Worm (Caenorhabditis elegans) whole organism, young adult: ENCODE results near the gene srv-2.

ENCODE experiments used
- B0019.2 ChIP-seq: fragments of 200-800 bp; sonication (Bioruptor generic); conservative IDR thresholded peaks from 2 replicates; pipeline ENCODE4 v1.3.6; 2022; ENCODE audit warnings: missing genetic modification reagents, missing genetic modification characterization, missing compliant biosample characterization
- B0035.1 ChIP-seq: sonication (generic microtip); optimal IDR thresholded peaks from 2 replicates; lab custom pipeline; 2016; ENCODE audit warnings: missing genetic modification characterization, mild to moderate bottlenecking, missing compliant biosample characterization, missing genotype, missing genetic modification reagents
- B0336.3 ChIP-seq: fragments of 200-800 bp; sonication (Bioruptor generic); IDR thresholded peaks from 2 replicates; pipeline ENCODE4 v1.3.6; 2022; ENCODE audit warnings: missing genetic modification characterization, missing compliant biosample characterization
- C06A6.2 ChIP-seq: fragments of 200-800 bp; sonication (Bioruptor generic); conservative IDR thresholded peaks from 2 replicates; pipeline ENCODE4 v1.3.6; 2022; ENCODE audit warnings: missing genetic modification characterization, missing compliant biosample characterization
- F22D6.2 ChIP-seq: sonication (generic microtip); optimal IDR thresholded peaks from 2 replicates; lab custom pipeline; 2016; ENCODE audit warnings: mild to moderate bottlenecking, missing genetic modification characterization, missing compliant biosample characterization
- F23B12.7 ChIP-seq: sonication (generic microtip); optimal IDR thresholded peaks from 2 replicates; lab custom pipeline; 2017; ENCODE audit warnings: missing genetic modification characterization, mild to moderate bottlenecking, missing compliant biosample characterization, antibody characterized with exemption, moderate library complexity; ENCODE audit not compliant: insufficient read depth
- F33H1.4 ChIP-seq: fragments of 200-800 bp; sonication (Bioruptor generic); IDR thresholded peaks from 2 replicates; pipeline ENCODE4 v1.3.6; 2022; ENCODE audit warnings: missing genetic modification reagents, missing genetic modification characterization, missing compliant biosample characterization
- F49E8.2 ChIP-seq: sonication (generic microtip); optimal IDR thresholded peaks from 3 replicates; lab custom pipeline; 2017; ENCODE audit warnings: missing genetic modification characterization, mild to moderate bottlenecking, missing compliant biosample characterization, antibody characterized with exemption, moderate library complexity; ENCODE audit not compliant: insufficient read depth
- F57C9.4 ChIP-seq: sonication (generic microtip); optimal IDR thresholded peaks from 2 replicates; lab custom pipeline; 2017; ENCODE audit warnings: mild to moderate bottlenecking, missing genetic modification characterization, missing compliant biosample characterization
- Y53F4B.3 ChIP-seq: fragments of 200-800 bp; sonication (Bioruptor generic); IDR thresholded peaks from 2 replicates; pipeline ENCODE4 v1.3.6; 2022; ENCODE audit warnings: missing genetic modification reagents, missing genetic modification characterization, missing compliant biosample characterization
- Y95B8A.8 ChIP-seq: fragments of 200-800 bp; sonication (Bioruptor generic); IDR thresholded peaks from 2 replicates; pipeline ENCODE4 v1.3.6; 2022; ENCODE audit warnings: missing genetic modification reagents, missing genetic modification characterization, missing compliant biosample characterization
- ama-1 ChIP-seq, 3 experiments: fragments of 150-350 bp in 1 of 3; sonication (generic microtip) in 2 of 3; optimal IDR thresholded peaks; 2 replicates each; lab custom pipeline; 2014 to 2018; ENCODE audit warnings: missing biosample characterization in 2 of 3, missing genetic modification characterization in 2 of 3, missing genetic modification reagents in 2 of 3
- atf-7 ChIP-seq: sonication (generic microtip); optimal IDR thresholded peaks from 2 replicates; lab custom pipeline; 2017; ENCODE audit warnings: mild to moderate bottlenecking, missing genetic modification characterization, missing compliant biosample characterization
- cebp-1 ChIP-seq, 2 experiments: fragments of 200-800 bp in 1 of 2; sonication (Bioruptor generic) in 1 of 2; sonication (generic microtip) in 1 of 2; IDR thresholded peaks in 1 of 2; optimal IDR thresholded peaks in 1 of 2; 2 replicates each; pipeline versions ENCODE4 v1.3.6 to Lab custom; 2017 to 2022; ENCODE audit warnings: missing compliant biosample characterization in 2 of 2, missing genetic modification characterization in 2 of 2, mild to moderate bottlenecking in 1 of 2, missing genetic modification reagents in 1 of 2, moderate library complexity in 1 of 2
- ceh-58 ChIP-seq: fragments of 200-800 bp; sonication (Bioruptor generic); IDR thresholded peaks from 2 replicates; pipeline ENCODE4 v1.3.6; 2022; ENCODE audit warnings: missing genetic modification characterization, missing compliant biosample characterization
- chd-7 ChIP-seq: sonication (generic microtip); optimal IDR thresholded peaks from 2 replicates; lab custom pipeline; 2016; ENCODE audit warnings: mild to moderate bottlenecking, missing genetic modification characterization, moderate library complexity, missing compliant biosample characterization
- dox-1 ChIP-seq: fragments of 200-800 bp; sonication (Bioruptor generic); IDR thresholded peaks from 2 replicates; pipeline ENCODE4 v1.3.6; 2022; ENCODE audit warnings: missing genetic modification reagents, missing genetic modification characterization, missing compliant biosample characterization
- dpl-1 ChIP-seq: fragments of 150-350 bp; optimal IDR thresholded peaks from 2 replicates; lab custom pipeline; 2014; ENCODE audit warnings: missing biosample characterization, missing genetic modification reagents, missing genetic modification characterization
- efl-1 ChIP-seq: fragments of 150-350 bp; optimal IDR thresholded peaks from 2 replicates; lab custom pipeline; 2014; ENCODE audit warnings: missing biosample characterization, missing genetic modification reagents, missing genetic modification characterization
- egrh-3 ChIP-seq: fragments of 200-800 bp; sonication (Bioruptor generic); IDR thresholded peaks from 2 replicates; pipeline ENCODE4 v1.3.6; 2022; ENCODE audit warnings: missing genetic modification reagents, missing genetic modification characterization, missing compliant biosample characterization
- ets-4 ChIP-seq: fragments of 200-800 bp; sonication (Bioruptor generic); optimal IDR thresholded peaks from 2 replicates; lab custom pipeline; 2018; ENCODE audit warnings: mild to moderate bottlenecking, missing genetic modification characterization, missing compliant biosample characterization
- gei-17 ChIP-seq: fragments of 200-800 bp; sonication (Bioruptor generic); optimal IDR thresholded peaks from 2 replicates; lab custom pipeline; 2018; ENCODE audit warnings: mild to moderate bottlenecking, missing genetic modification characterization, missing compliant biosample characterization
- hlh-26 ChIP-seq: fragments of 200-800 bp; sonication (Bioruptor generic); conservative IDR thresholded peaks from 2 replicates; pipeline ENCODE4 v1.3.6; 2022; ENCODE audit warnings: missing genetic modification reagents, missing genetic modification characterization, missing compliant biosample characterization
- hmg-20 ChIP-seq: fragments of 200-800 bp; sonication (Bioruptor generic); IDR thresholded peaks from 2 replicates; pipeline ENCODE4 v1.3.6; 2022; ENCODE audit warnings: missing genetic modification reagents, missing genetic modification characterization, missing compliant biosample characterization
- let-526 ChIP-seq: fragments of 200-800 bp; sonication (Bioruptor generic); IDR thresholded peaks from 2 replicates; pipeline ENCODE4 v1.3.6; 2022; ENCODE audit warnings: missing genetic modification reagents, missing genetic modification characterization, missing compliant biosample characterization
- let-607 ChIP-seq, 2 experiments: fragments of 200-800 bp in 1 of 2; sonication (Bioruptor generic) in 1 of 2; sonication (generic microtip) in 1 of 2; optimal IDR thresholded peaks; 2 replicates each; lab custom pipeline; 2016 to 2018; ENCODE audit warnings: mild to moderate bottlenecking in 2 of 2, missing compliant biosample characterization in 2 of 2, missing genetic modification characterization in 2 of 2, moderate library complexity in 2 of 2, missing genotype in 1 of 2
- lin-40 ChIP-seq: sonication (generic microtip); optimal IDR thresholded peaks from 2 replicates; lab custom pipeline; 2016; ENCODE audit warnings: missing genetic modification characterization, mild to moderate bottlenecking, missing compliant biosample characterization, missing genotype, missing genetic modification reagents
- lir-1 ChIP-seq: fragments of 200-800 bp; sonication (Bioruptor generic); conservative IDR thresholded peaks from 2 replicates; pipeline ENCODE4 v1.3.6; 2022; ENCODE audit warnings: missing genetic modification reagents, missing genetic modification characterization, missing compliant biosample characterization
- lsy-27 ChIP-seq: sonication (generic microtip); optimal IDR thresholded peaks from 2 replicates; lab custom pipeline; 2017; ENCODE audit warnings: missing genetic modification characterization, mild to moderate bottlenecking, missing compliant biosample characterization, antibody characterized with exemption, missing genotype, borderline replicate concordance; ENCODE audit not compliant: insufficient read depth
- madf-3 ChIP-seq: fragments of 200-800 bp; sonication (Bioruptor generic); IDR thresholded peaks from 2 replicates; pipeline ENCODE4 v1.3.6; 2022; ENCODE audit warnings: missing genetic modification reagents, missing genetic modification characterization, missing compliant biosample characterization
- mel-28 ChIP-seq: sonication (generic microtip); optimal IDR thresholded peaks from 2 replicates; lab custom pipeline; 2016; ENCODE audit warnings: borderline replicate concordance, mild to moderate bottlenecking, missing genetic modification characterization, missing compliant biosample characterization
- mxl-1 ChIP-seq: sonication (generic microtip); optimal IDR thresholded peaks from 2 replicates; lab custom pipeline; 2016; ENCODE audit warnings: missing genetic modification characterization, missing compliant biosample characterization
- nfya-2 ChIP-seq: fragments of 200-800 bp; sonication (Bioruptor generic); IDR thresholded peaks from 2 replicates; pipeline ENCODE4 v1.3.6; 2022; ENCODE audit warnings: missing genetic modification reagents, missing genetic modification characterization, missing compliant biosample characterization
- nfyb-1 ChIP-seq: fragments of 200-800 bp; sonication (Bioruptor generic); IDR thresholded peaks from 2 replicates; pipeline ENCODE4 v1.3.6; 2022; ENCODE audit warnings: missing genetic modification reagents, missing genetic modification characterization, missing compliant biosample characterization
- nhr-80 ChIP-seq: sonication (generic microtip); optimal IDR thresholded peaks from 2 replicates; lab custom pipeline; 2016; ENCODE audit warnings: missing genetic modification characterization, missing compliant biosample characterization
- pbrm-1 ChIP-seq: fragments of 200-800 bp; sonication (Bioruptor generic); IDR thresholded peaks from 2 replicates; pipeline ENCODE4 v1.3.6; 2022; ENCODE audit warnings: missing genetic modification reagents, missing genetic modification characterization, missing compliant biosample characterization
- rpc-1 ChIP-seq, 2 experiments: fragments of 150-350 bp in 1 of 2; sonication (generic microtip) in 1 of 2; optimal IDR thresholded peaks; 2 replicates each; lab custom pipeline; 2014 to 2018; ENCODE audit warnings: missing biosample characterization in 1 of 2, missing genetic modification characterization in 1 of 2, missing genetic modification reagents in 1 of 2, missing genotype in 1 of 2
- tbx-9 ChIP-seq: sonication (generic microtip); optimal IDR thresholded peaks from 2 replicates; lab custom pipeline; 2016; ENCODE audit warnings: borderline replicate concordance, missing genetic modification characterization, inconsistent platforms, missing compliant biosample characterization
- tlf-1 ChIP-seq: fragments of 200-800 bp; sonication (Bioruptor generic); optimal IDR thresholded peaks from 2 replicates; lab custom pipeline; 2018; ENCODE audit warnings: mild to moderate bottlenecking, missing genetic modification characterization, missing compliant biosample characterization
- unc-62 ChIP-seq: fragments of 150-350 bp; optimal IDR thresholded peaks from 2 replicates; lab custom pipeline; 2014; ENCODE audit warnings: missing biosample characterization, missing genetic modification reagents, missing genetic modification characterization
- zfh-2 ChIP-seq: fragments of 200-800 bp; sonication (Bioruptor generic); conservative IDR thresholded peaks from 2 replicates; pipeline ENCODE4 v1.3.6; 2022; ENCODE audit warnings: missing genetic modification reagents, missing genetic modification characterization, missing compliant biosample characterization
- ztf-18 ChIP-seq: sonication (generic microtip); optimal IDR thresholded peaks from 2 replicates; lab custom pipeline; 2016; ENCODE audit warnings: missing genotype, mild to moderate bottlenecking, missing genetic modification characterization, missing compliant biosample characterization
- ztf-22 ChIP-seq: fragments of 200-800 bp; sonication (Bioruptor generic); optimal IDR thresholded peaks from 2 replicates; lab custom pipeline; 2018; ENCODE audit warnings: mild to moderate bottlenecking, missing genetic modification characterization, moderate library complexity, missing compliant biosample characterization
- ztf-3 ChIP-seq: fragments of 200-800 bp; sonication (Bioruptor generic); optimal IDR thresholded peaks from 2 replicates; lab custom pipeline; 2018; ENCODE audit warnings: mild to moderate bottlenecking, missing genetic modification characterization, missing compliant biosample characterization

srv-2 gene

DNA sequence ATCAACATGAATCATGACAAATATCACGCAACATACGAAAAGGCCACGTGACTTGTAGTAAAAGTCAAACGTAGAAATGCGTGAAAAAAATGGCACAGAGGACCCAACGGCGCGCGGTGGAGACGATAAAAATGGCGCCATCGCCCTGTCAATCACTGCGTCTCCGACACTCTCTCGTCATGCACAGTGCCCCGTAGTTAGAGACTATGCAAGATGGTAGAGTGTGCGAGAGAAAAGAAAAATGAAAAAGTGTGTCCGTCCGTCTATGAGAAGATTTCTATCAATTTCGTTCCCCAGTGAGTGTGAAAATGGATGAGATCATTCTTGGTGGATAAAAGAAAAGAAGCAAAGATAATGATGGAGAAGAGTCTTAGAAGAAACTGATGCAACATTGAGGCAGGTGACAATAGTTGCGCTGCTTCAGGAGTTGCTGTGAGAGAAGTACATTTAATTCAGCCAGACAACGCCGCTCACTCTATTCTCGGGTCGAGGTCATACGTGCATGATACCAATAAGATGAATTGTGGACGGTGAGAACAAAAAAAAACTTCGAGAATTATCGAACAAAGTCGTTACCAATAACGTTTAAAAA, 46.5 kb downstream of the srv-2 start (continued):
- TF ChIP-seq zfh-2 (GFP tag; lab: Robert Waterston, UW) (peak; percentile 66), hmg-20 (no peak), lir-1 (GFP tag; lab: Robert Waterston, UW) (peak; percentile 15; the same call in 1 of the 2 replicates), chd-7 (peak; percentile 80), tlf-1 (GFP tag; lab: Kevin White, UChicago) (peak; percentile 59), lsy-27 (no peak), dox-1 (peak; percentile 72; the same call in 1 of the 2 replicates), ztf-18 (tag; lab: Kevin White, UChicago) (no peak), F23B12.7 (tag; lab: Kevin White, UChicago) (no peak), pbrm-1 (GFP tag; lab: Robert Waterston, UW) (peak; percentile 8; the same call in 1 of the 2 replicates), efl-1 (GFP tag; lab: Kevin White, UChicago) (no peak), atf-7 (tag; lab: Kevin White, UChicago) (peak; percentile 30), mel-28 (tag; lab: Kevin White, UChicago) (no peak), rpc-1 (optimal IDR thresholded peaks at IDR 0.05; lab: Kevin White, UChicago) (no peak), rpc-1 (tag; optimal IDR thresholded peaks at IDR 0.05; lab: Kevin White, UChicago) (no peak), let-607 (tag; optimal IDR thresholded peaks at IDR 0.05; lab: Kevin White, UChicago) (peak in 1 of 2 experiments; percentile 19), Y53F4B.3 (GFP tag; lab: Robert Waterston, UW) (no peak), gei-17 (GFP tag; lab: Kevin White, UChicago) (peak; percentile 15), lin-40 (peak; percentile 15), F33H1.4 (peak; percentile 7; the same call in 1 of the 2 replicates), B0336.3 (GFP tag; lab: Robert Waterston, UW) (peak; percentile 73), ztf-3 (peak; percentile 65), F57C9.4 (tag; lab: Kevin White, UChicago) (no peak), ets-4 (peak; percentile 80), B0035.1 (tag; lab: Kevin White, UChicago) (peak; percentile 9), ztf-22 (GFP tag; lab: Kevin White, UChicago) (no peak), let-526 (0 out of 2 replicates have a peak, but pooled peaks have one; percentile 19), ama-1 (optimal IDR thresholded peaks at IDR 0.05; lab: Kevin White, UChicago) (peak; percentile 79), ama-1 (GFP tag; optimal IDR thresholded peaks at IDR 0.05; lab: Kevin White, UChicago) (no peak), mxl-1 (tag; lab: Kevin White, UChicago) (no peak)

DNA sequence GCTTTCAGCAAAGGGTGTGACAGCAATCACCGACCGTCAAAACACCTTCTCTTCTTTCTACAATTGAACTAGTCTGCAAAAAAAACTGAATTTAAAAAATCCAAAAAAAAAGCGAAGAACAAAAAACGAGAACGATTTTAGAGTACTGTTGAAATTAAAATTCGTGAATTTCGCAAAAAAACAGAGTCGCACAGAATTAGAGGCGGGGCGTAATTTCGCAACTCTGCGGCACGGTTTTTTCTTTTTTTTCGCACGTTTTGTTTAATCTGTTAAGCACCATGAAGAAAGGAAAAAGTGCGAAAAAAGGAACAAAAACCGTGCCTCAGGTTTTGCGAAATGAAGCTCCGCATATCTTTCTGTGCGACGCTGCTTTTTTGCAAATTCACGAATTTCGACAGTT, 47.1 kb downstream of the srv-2 start, which contains the start of gene mnk-1:
Gene mnk-1 (minus strand): TSS at position 73 of the 400 bp plus-strand sequence.
- TF ChIP-seq egrh-3 (GFP tag; lab: Robert Waterston, UW), result no peak
- TF ChIP-seq cebp-1 (GFP tag; IDR thresholded peaks at IDR 0.05; lab: Robert Waterston, UW), result no peak
- TF ChIP-seq cebp-1 (tag; optimal IDR thresholded peaks at IDR 0.05; lab: Kevin White, UChicago), result peak; percentile 63
- TF ChIP-seq, all 124 proteins: peak for 1

- peak; percentile 34 for TF ChIP-seq chd-7
- 0 out of 2 replicates have a peak, but pooled peaks have one; percentile 52 for TF ChIP-seq nfya-2 (GFP tag; lab: Robert Waterston, UW)
- TF ChIP-seq C06A6.2 (GFP tag; lab: Robert Waterston, UW), result peak; percentile 37; the same call in 1 of the 2 replicates
- TF ChIP-seq unc-62 (GFP tag; lab: Kevin White, UChicago), result no peak
- TF ChIP-seq Y95B8A.8 (GFP tag; lab: Robert Waterston, UW), result no peak
- no peak for TF ChIP-seq nhr-80 (tag; lab: Kevin White, UChicago)
- no peak for TF ChIP-seq B0019.2
- no peak for TF ChIP-seq ceh-58 (GFP tag; lab: Robert Waterston, UW)
- TF ChIP-seq tbx-9 (tag; lab: Kevin White, UChicago), result no peak
- TF ChIP-seq F22D6.2, result no peak
- TF ChIP-seq F49E8.2 (tag; lab: Kevin White, UChicago), result no peak
- TF ChIP-seq dpl-1 (GFP tag; lab: Kevin White, UChicago), result no peak
- peak; percentile 68; the same call in 1 of the 2 replicates for TF ChIP-seq madf-3
- TF ChIP-seq hlh-26, result no peak
- TF ChIP-seq nfyb-1, result 0 out of 2 replicates have a peak, but pooled peaks have one; percentile 15
- TF ChIP-seq F33H1.4, result no peak
Measured at ce11 chrII:10554046-10554399, 48.1 kb downstream of the srv-2 start.
